Fruit fly (Drosophila melanogaster): ENCODE data around the gene rsh.

Gene rsh

DNA sequence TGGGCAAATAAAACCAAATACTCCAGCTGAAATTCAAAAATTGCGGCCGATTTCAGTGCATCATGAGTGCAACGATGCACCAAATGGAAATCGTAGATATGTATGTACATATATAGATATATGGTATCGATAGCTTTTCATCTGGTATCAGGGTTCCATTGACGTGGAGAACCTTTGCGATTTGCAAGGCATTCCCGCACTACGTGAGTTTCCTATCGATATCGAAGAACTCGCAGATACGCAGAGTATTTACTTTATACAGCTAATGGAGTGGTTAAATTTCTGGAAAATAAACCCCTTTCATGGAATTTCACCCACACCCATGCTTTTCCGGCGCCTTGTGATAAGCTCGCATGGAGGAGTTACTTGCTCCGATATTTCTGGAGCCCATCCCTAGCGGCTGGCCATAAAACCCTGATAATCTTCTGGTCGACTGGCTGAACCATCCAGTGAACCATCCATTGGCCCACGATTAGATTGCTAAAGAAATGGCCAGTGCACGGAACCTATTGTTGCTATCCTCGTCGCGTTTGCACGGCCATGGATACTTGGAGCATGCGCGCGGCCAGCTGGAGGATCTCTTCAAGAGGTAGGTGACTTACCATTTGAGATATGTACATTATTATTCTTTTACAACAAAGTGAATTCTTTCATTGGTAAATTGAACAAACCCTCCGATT lies 105.8 kb downstream of the rsh start, which contains the start of gene CG2200 (continued):
- TF ChIP-seq Dek (tag; optimal IDR thresholded peaks at IDR 0.05) (no peak), CG3847 (GFP tag; IDR thresholded peaks at IDR 0.05) (peak; percentile 51), CG32532 (GFP tag; IDR thresholded peaks at IDR 0.05) (0 out of 2 replicates have a peak, but pooled peaks have one; percentile 14), CG14050 (GFP tag; IDR thresholded peaks at IDR 0.05) (0 out of 3 replicates have a peak, but pooled peaks have one; percentile 11), bab2 (GFP tag; optimal IDR thresholded peaks at IDR 0.05) (peak; percentile 29), ems (GFP tag; optimal IDR thresholded peaks at IDR 0.05) (peak; percentile 18), Sox100B (GFP tag; optimal IDR thresholded peaks at IDR 0.05) (peak; percentile 0), Antp (GFP tag; optimal IDR thresholded peaks at IDR 0.05) (peak; percentile 37), CG8290 (GFP tag; optimal IDR thresholded peaks at IDR 0.05) (no peak), CG8290 (tag; optimal IDR thresholded peaks at IDR 0.05) (peak in 1 of 2 experiments; percentile 67), Usf (GFP tag; optimal IDR thresholded peaks at IDR 0.05) (no peak), Poxn (GFP tag; IDR thresholded peaks at IDR 0.05) (no peak), CG14667 (GFP tag; IDR thresholded peaks at IDR 0.05) (no peak), emc (GFP tag; optimal IDR thresholded peaks at IDR 0.05) (no peak), Scr (GFP tag; IDR thresholded peaks at IDR 0.05; ENCODE audit: partially characterized antibody) (peak; percentile 88), Abd-B (GFP tag; optimal IDR thresholded peaks at IDR 0.05) (peak; percentile 44), TFAM (GFP tag; optimal IDR thresholded peaks at IDR 0.05) (no peak), CG3065 (GFP tag; optimal IDR thresholded peaks at IDR 0.05) (no peak), CG4854 (GFP tag; optimal IDR thresholded peaks at IDR 0.05) (peak; percentile 9), mirr (GFP tag; optimal IDR thresholded peaks at IDR 0.05) (peak; percentile 2), dmrt99B (tag; optimal IDR thresholded peaks at IDR 0.05) (peak; percentile 10), CG13894 (tag; optimal IDR thresholded peaks at IDR 0.05) (peak; percentile 41), CG12769 (tag; optimal IDR thresholded peaks at IDR 0.05) (peak; percentile 71), CG15479 (GFP tag; optimal IDR thresholded peaks at IDR 0.05) (no peak), bbx (GFP tag; IDR thresholded peaks at IDR 0.05; ENCODE audit: partially characterized antibody) (peak; percentile 80), row (GFP tag; IDR thresholded peaks at IDR 0.05) (peak; percentile 65), Ets65A (GFP tag) (no peak), lov (optimal IDR thresholded peaks at IDR 0.05) (no peak), lov (GFP tag; IDR thresholded peaks at IDR 0.05) (no peak), CG12219 (GFP tag; optimal IDR thresholded peaks at IDR 0.05) (no peak), grau (tag; optimal IDR thresholded peaks at IDR 0.05) (peak; percentile 44), Dip3 (GFP tag; optimal IDR thresholded peaks at IDR 0.05) (peak; percentile 15), fd3F (GFP tag; optimal IDR thresholded peaks at IDR 0.05) (no peak), Dad (GFP tag; optimal IDR thresholded peaks at IDR 0.05) (peak; percentile 17), pnt (GFP tag; optimal IDR thresholded peaks at IDR 0.05) (no peak), CG2889 (GFP tag; IDR thresholded peaks at IDR 0.05) (no peak), sug (tag; optimal IDR thresholded peaks at IDR 0.05) (peak; percentile 42), chm (GFP tag; IDR thresholded peaks at IDR 0.05) (no peak), CG31441 (GFP tag; IDR thresholded peaks at IDR 0.05) (no peak), btn (GFP tag; optimal IDR thresholded peaks at IDR 0.05) (no peak), zen2 (GFP tag; IDR thresholded peaks at IDR 0.05; ENCODE audit: partially characterized antibody) (peak; percentile 77; the same call in 2 of the 3 replicates), ken (GFP tag; IDR thresholded peaks at IDR 0.05) (peak; percentile 53; the same call in 1 of the 3 replicates), nerfin-1 (tag; optimal IDR thresholded peaks at IDR 0.05) (peak; percentile 6), maf-S (GFP tag; optimal IDR thresholded peaks at IDR 0.05) (peak; percentile 6), prd (optimal IDR thresholded peaks at IDR 0.05) (no peak), prd (GFP tag; IDR thresholded peaks at IDR 0.05) (peak; percentile 38; the same call in 1 of the 3 replicates), sr (GFP tag; IDR thresholded peaks at IDR 0.05) (no peak), CG2202 (tag; optimal IDR thresholded peaks at IDR 0.05) (no peak), nom (GFP tag; optimal IDR thresholded peaks at IDR 0.05) (peak; percentile 27), sd (tag; optimal IDR thresholded peaks at IDR 0.05) (peak; percentile 85), unpg (GFP tag; optimal IDR thresholded peaks at IDR 0.05) (peak; percentile 16)
